Worm (Caenorhabditis elegans) whole organism, L3 larva: ENCODE results near the gene srd-15.

Experiments used
- R02D3.7 ChIP-seq: fragments of 150-350 bp; optimal IDR thresholded peaks from 2 replicates; lab custom pipeline; 2014; ENCODE audit warnings: missing biosample characterization, missing genetic modification characterization
- ama-1 ChIP-seq: fragments of 150-350 bp; optimal IDR thresholded peaks from 2 replicates; lab custom pipeline; 2018
- egl-27 ChIP-seq: sonication (generic microtip); optimal IDR thresholded peaks from 4 replicates; lab custom pipeline; 2017; ENCODE audit warnings: missing biosample characterization, missing genetic modification reagents, missing genetic modification characterization
- mdl-1 ChIP-seq: fragments of 150-350 bp; optimal IDR thresholded peaks from 2 replicates; lab custom pipeline; 2014; ENCODE audit warnings: missing biosample characterization, missing genetic modification characterization
- nfya-1 ChIP-seq: sonication (generic microtip); optimal IDR thresholded peaks from 2 replicates; lab custom pipeline; 2017; ENCODE audit warnings: missing genetic modification characterization, mild to moderate bottlenecking, missing compliant biosample characterization, antibody characterized with exemption, moderate library complexity; ENCODE audit not compliant: insufficient read depth
- nhr-23 ChIP-seq: fragments of 150-350 bp; optimal IDR thresholded peaks from 2 replicates; lab custom pipeline; 2014; ENCODE audit warnings: missing biosample characterization, missing genetic modification reagents, missing genetic modification characterization
- pha-4 ChIP-seq: fragments of 150-350 bp; optimal IDR thresholded peaks from 2 replicates; lab custom pipeline; 2014; ENCODE audit warnings: missing biosample characterization, missing genetic modification reagents, missing genetic modification characterization
- skn-1 ChIP-seq: fragments of 150-350 bp; optimal IDR thresholded peaks from 2 replicates; lab custom pipeline; 2014; ENCODE audit warnings: missing biosample characterization, missing genetic modification characterization
- snpc-4 ChIP-seq: fragments of 150-350 bp; optimal IDR thresholded peaks from 2 replicates; lab custom pipeline; 2014; ENCODE audit warnings: missing biosample characterization, missing genetic modification characterization
- ztf-4 ChIP-seq: fragments of 150-350 bp; optimal IDR thresholded peaks from 2 replicates; lab custom pipeline; 2014; ENCODE audit warnings: missing biosample characterization, missing genetic modification characterization

ce11 chrV:5954747-5955146 lies 48.6 kb upstream of the srd-15 start, which contains the start of gene M03F8.6:
- no peak for TF ChIP-seq nhr-23 (tag; lab: Kevin White, UChicago)
- no peak for TF ChIP-seq ama-1 (lab: Kevin White, UChicago)
- TF ChIP-seq ztf-4: no peak
- TF ChIP-seq nfya-1 (tag; lab: Kevin White, UChicago): no peak
- no peak for TF ChIP-seq pha-4
- no peak for TF ChIP-seq mdl-1 (tag; lab: Kevin White, UChicago)
- no peak for TF ChIP-seq skn-1 (tag; lab: Kevin White, UChicago)
- no peak for TF ChIP-seq egl-27 (tag; lab: Kevin White, UChicago)
- no peak for TF ChIP-seq snpc-4
- TF ChIP-seq R02D3.7: no peak
